Fruit fly (Drosophila melanogaster) whole organism, embryonic: Measurements from ENCODE around the gene CG14082.

ENCODE experiments used
- Ada2b ChIP-seq: fragments of 200-800 bp; sonication (Bioruptor generic); IDR thresholded peaks from 2 replicates; pipeline ENCODE4 v1.3.6; 2022; ENCODE audit warnings: missing biosample characterization, missing genetic modification characterization
- CG10209 ChIP-seq: fragments of 200-800 bp; sonication (Bioruptor generic); optimal IDR thresholded peaks from 3 replicates; lab custom pipeline; 2017; ENCODE audit warnings: missing biosample characterization, mild to moderate bottlenecking, missing genetic modification characterization, missing genetic modification reagents
- CG10979 ChIP-seq: fragments of 200-800 bp; sonication (Bioruptor generic); optimal IDR thresholded peaks from 2 replicates; lab custom pipeline; 2018; ENCODE audit warnings: missing biosample characterization, mild to moderate bottlenecking, missing genetic modification characterization, moderate library complexity
- CG11093 ChIP-seq: fragments of 200-800 bp; sonication (Bioruptor generic); IDR thresholded peaks from 3 replicates; pipeline ENCODE4 v1.3.6; 2022; ENCODE audit warnings: missing biosample characterization, missing genetic modification characterization
- CG12236 ChIP-seq: fragments of 200-800 bp; sonication (Bioruptor generic); optimal IDR thresholded peaks from 2 replicates; lab custom pipeline; 2016; ENCODE audit warnings: missing biosample characterization, missing genetic modification characterization
- CG15479 ChIP-seq: fragments of 200-800 bp; sonication (Bioruptor generic); optimal IDR thresholded peaks from 3 replicates; lab custom pipeline; 2019; ENCODE audit warnings: missing biosample characterization, mild to moderate bottlenecking, missing genetic modification characterization, moderate library complexity
- CG1603 ChIP-seq: fragments of 200-800 bp; sonication (Bioruptor generic); optimal IDR thresholded peaks from 2 replicates; lab custom pipeline; 2019; ENCODE audit warnings: missing biosample characterization, mild to moderate bottlenecking, missing genetic modification characterization, moderate library complexity
- CG16815 ChIP-seq: fragments of 200-800 bp; sonication (Bioruptor generic); optimal IDR thresholded peaks from 3 replicates; lab custom pipeline; 2017; ENCODE audit warnings: missing biosample characterization, mild to moderate bottlenecking, missing genetic modification characterization
- CG17186 ChIP-seq: fragments of 200-800 bp; sonication (Bioruptor generic); optimal IDR thresholded peaks from 3 replicates; lab custom pipeline; 2017; ENCODE audit warnings: missing biosample characterization, missing genetic modification reagents, missing genetic modification characterization
- CG2116 ChIP-seq: fragments of 200-800 bp; sonication (Bioruptor generic); optimal IDR thresholded peaks from 3 replicates; lab custom pipeline; 2018; ENCODE audit warnings: missing biosample characterization, mild to moderate bottlenecking, missing genetic modification characterization
- CG2202 ChIP-seq: fragments of 200-800 bp; sonication (Bioruptor generic); optimal IDR thresholded peaks from 2 replicates; lab custom pipeline; 2018; ENCODE audit warnings: missing biosample characterization, mild to moderate bottlenecking, missing genetic modification characterization
- CG2889 ChIP-seq: fragments of 200-800 bp; sonication (Bioruptor generic); IDR thresholded peaks from 3 replicates; pipeline ENCODE4 v1.3.6; 2022; ENCODE audit warnings: missing biosample characterization, missing genetic modification characterization
- CG30431 ChIP-seq: fragments of 200-800 bp; sonication (Bioruptor generic); optimal IDR thresholded peaks from 2 replicates; lab custom pipeline; 2017; ENCODE audit warnings: missing biosample characterization, missing genetic modification characterization
- CG31224 ChIP-seq: fragments of 200-800 bp; sonication (Bioruptor generic); IDR thresholded peaks from 2 replicates; pipeline ENCODE4 v1.3.6; 2022; ENCODE audit warnings: missing biosample characterization, missing genetic modification characterization
- CG6254 ChIP-seq: fragments of 200-800 bp; sonication (Bioruptor generic); optimal IDR thresholded peaks from 3 replicates; lab custom pipeline; 2017; ENCODE audit warnings: mild to moderate bottlenecking, missing biosample characterization, missing genetic modification reagents, missing genetic modification characterization
- CG6683 ChIP-seq: fragments of 200-800 bp; sonication (Bioruptor generic); optimal IDR thresholded peaks from 2 replicates; lab custom pipeline; 2017; ENCODE audit warnings: missing biosample characterization, mild to moderate bottlenecking, missing genetic modification characterization, missing genetic modification reagents
- CG8944 ChIP-seq: fragments of 200-800 bp; sonication (Bioruptor generic); optimal IDR thresholded peaks from 3 replicates; lab custom pipeline; 2016; ENCODE audit warnings: missing biosample characterization, missing genetic modification characterization
- CHES-1-like ChIP-seq: fragments of 200-800 bp; sonication (Bioruptor generic); optimal IDR thresholded peaks from 2 replicates; lab custom pipeline; 2016; ENCODE audit warnings: missing biosample characterization, missing genetic modification characterization
- Eip74EF ChIP-seq, 2 experiments: fragments of 200-800 bp in 1 of 2; fragments of >200 bp in 1 of 2; sonication (Bioruptor generic) in 1 of 2; optimal IDR thresholded peaks; 2 replicates each; lab custom pipeline; 2017 to 2019; ENCODE audit warnings: missing biosample characterization in 2 of 2, missing genetic modification characterization in 2 of 2, mild to moderate bottlenecking in 1 of 2, moderate library complexity in 1 of 2
- Ets97D ChIP-seq: fragments of 200-800 bp; sonication (Bioruptor generic); optimal IDR thresholded peaks from 3 replicates; lab custom pipeline; 2016; ENCODE audit warnings: missing biosample characterization, missing genetic modification characterization
- H2.0 ChIP-seq: fragments of 200-800 bp; sonication (Bioruptor generic); IDR thresholded peaks from 2 replicates; pipeline ENCODE4 v1.3.6; 2022; ENCODE audit warnings: missing biosample characterization, missing genetic modification characterization
- Kr ChIP-seq: fragments of 200-800 bp; sonication (Bioruptor generic); optimal IDR thresholded peaks from 2 replicates; lab custom pipeline; 2017; ENCODE audit warnings: missing biosample characterization, mild to moderate bottlenecking, missing genetic modification characterization
- Rfx ChIP-seq: fragments of 200-800 bp; sonication (Bioruptor generic); IDR thresholded peaks from 2 replicates; pipeline ENCODE4 v1.3.6; 2022; ENCODE audit warnings: missing biosample characterization, missing genetic modification characterization
- Sry-δ ChIP-seq: fragments of 200-800 bp; sonication (Bioruptor generic); optimal IDR thresholded peaks from 2 replicates; lab custom pipeline; 2016; ENCODE audit warnings: missing biosample characterization, missing genetic modification characterization
- cad ChIP-seq: fragments of >200 bp; optimal IDR thresholded peaks from 2 replicates; lab custom pipeline; 2017; ENCODE audit warnings: missing biosample characterization, missing genetic modification characterization
- ci ChIP-seq: fragments of 200-800 bp; sonication (Bioruptor generic); IDR thresholded peaks from 3 replicates; pipeline ENCODE4 v1.3.6; 2022; ENCODE audit warnings: missing biosample characterization, missing genetic modification characterization
- corto ChIP-seq: fragments of 200-800 bp; sonication (Bioruptor generic); optimal IDR thresholded peaks from 2 replicates; lab custom pipeline; 2016; ENCODE audit warnings: missing biosample characterization, mild to moderate bottlenecking, missing genetic modification characterization, moderate library complexity
- crol ChIP-seq: fragments of 200-800 bp; sonication (Bioruptor generic); IDR thresholded peaks from 2 replicates; pipeline ENCODE4 v1.3.6; 2022; ENCODE audit warnings: missing biosample characterization, missing genetic modification characterization
- cwo ChIP-seq: fragments of 200-800 bp; sonication (Bioruptor generic); optimal IDR thresholded peaks from 3 replicates; lab custom pipeline; 2017; ENCODE audit warnings: missing biosample characterization, missing genetic modification characterization, mild to moderate bottlenecking, moderate library complexity, missing genetic modification reagents
- emc ChIP-seq: fragments of 200-800 bp; sonication (Bioruptor generic); optimal IDR thresholded peaks from 2 replicates; lab custom pipeline; 2016; ENCODE audit warnings: missing biosample characterization, missing genetic modification characterization
- ems ChIP-seq: fragments of 200-800 bp; sonication (Bioruptor generic); optimal IDR thresholded peaks from 3 replicates; lab custom pipeline; 2016; ENCODE audit warnings: missing biosample characterization, missing genetic modification characterization
- en ChIP-seq: fragments of 200-800 bp; sonication (Bioruptor generic); optimal IDR thresholded peaks from 2 replicates; lab custom pipeline; 2016; ENCODE audit warnings: missing biosample characterization, missing genetic modification characterization
- fd102C ChIP-seq: fragments of 200-800 bp; sonication (Bioruptor generic); optimal IDR thresholded peaks from 2 replicates; lab custom pipeline; 2018; ENCODE audit warnings: missing biosample characterization, mild to moderate bottlenecking, missing genetic modification characterization, moderate library complexity
- fd3F ChIP-seq: fragments of 200-800 bp; sonication (Bioruptor generic); optimal IDR thresholded peaks from 2 replicates; lab custom pipeline; 2018; ENCODE audit warnings: missing biosample characterization, mild to moderate bottlenecking, missing genetic modification characterization, moderate library complexity
- gem ChIP-seq: fragments of 200-800 bp; sonication (Bioruptor generic); optimal IDR thresholded peaks from 2 replicates; lab custom pipeline; 2019; ENCODE audit warnings: missing biosample characterization, mild to moderate bottlenecking, missing genetic modification characterization, moderate library complexity
- grn ChIP-seq: fragments of 200-800 bp; sonication (Bioruptor generic); optimal IDR thresholded peaks from 3 replicates; lab custom pipeline; 2017; ENCODE audit warnings: missing biosample characterization, missing genetic modification characterization
- hbn ChIP-seq: fragments of 200-800 bp; sonication (Bioruptor generic); IDR thresholded peaks from 2 replicates; pipeline ENCODE4 v1.3.6; 2022; ENCODE audit warnings: missing biosample characterization, missing genetic modification characterization; ENCODE audit not compliant: partially characterized antibody
- ken ChIP-seq: fragments of 200-800 bp; sonication (Bioruptor generic); IDR thresholded peaks from 3 replicates; pipeline ENCODE4 v1.3.6; 2022; ENCODE audit warnings: missing biosample characterization, missing genetic modification characterization
- knrl ChIP-seq: fragments of 200-800 bp; sonication (Bioruptor generic); IDR thresholded peaks from 3 replicates; pipeline ENCODE4 v1.3.6; 2022; ENCODE audit warnings: missing biosample characterization, missing genetic modification characterization; ENCODE audit not compliant: partially characterized antibody
- lmd ChIP-seq: fragments of 200-800 bp; sonication (Bioruptor generic); IDR thresholded peaks from 2 replicates; pipeline ENCODE4 v1.3.6; 2022; ENCODE audit warnings: missing biosample characterization, missing genetic modification characterization
- nom ChIP-seq: fragments of 200-800 bp; sonication (Bioruptor generic); optimal IDR thresholded peaks from 2 replicates; lab custom pipeline; 2017; ENCODE audit warnings: missing biosample characterization, missing genetic modification characterization, mild to moderate bottlenecking, moderate library complexity, missing genetic modification reagents
- odd ChIP-seq: fragments of 200-800 bp; sonication (Bioruptor generic); optimal IDR thresholded peaks from 2 replicates; lab custom pipeline; 2017; ENCODE audit warnings: missing biosample characterization, mild to moderate bottlenecking, missing genetic modification characterization
- pros ChIP-seq: fragments of 200-800 bp; sonication (Bioruptor generic); optimal IDR thresholded peaks from 3 replicates; lab custom pipeline; 2019; ENCODE audit warnings: missing biosample characterization, mild to moderate bottlenecking, missing genetic modification characterization, moderate library complexity
- rib ChIP-seq: fragments of 200-800 bp; sonication (Bioruptor generic); IDR thresholded peaks from 2 replicates; pipeline ENCODE4 v1.3.6; 2022; ENCODE audit warnings: missing biosample characterization, missing genetic modification characterization
- shn ChIP-seq: fragments of 200-800 bp; sonication (Bioruptor generic); optimal IDR thresholded peaks from 3 replicates; lab custom pipeline; 2016; ENCODE audit warnings: missing biosample characterization, missing genetic modification characterization
- stwl ChIP-seq: fragments of 200-800 bp; sonication (Bioruptor generic); optimal IDR thresholded peaks from 3 replicates; lab custom pipeline; 2018; ENCODE audit warnings: missing biosample characterization, mild to moderate bottlenecking, missing genetic modification characterization, moderate library complexity
- tgo ChIP-seq: fragments of 200-800 bp; sonication (Bioruptor generic); IDR thresholded peaks from 3 replicates; pipeline ENCODE4 v1.3.6; 2022; ENCODE audit warnings: missing biosample characterization, missing genetic modification characterization
- unpg ChIP-seq: fragments of 200-800 bp; sonication (Bioruptor generic); optimal IDR thresholded peaks from 3 replicates; lab custom pipeline; 2018; ENCODE audit warnings: missing biosample characterization, mild to moderate bottlenecking, missing genetic modification characterization, moderate library complexity
- zf30C ChIP-seq: fragments of 200-800 bp; sonication (Bioruptor generic); optimal IDR thresholded peaks from 3 replicates; lab custom pipeline; 2018; ENCODE audit warnings: missing biosample characterization, mild to moderate bottlenecking, missing genetic modification characterization

Gene CG14082

DNA sequence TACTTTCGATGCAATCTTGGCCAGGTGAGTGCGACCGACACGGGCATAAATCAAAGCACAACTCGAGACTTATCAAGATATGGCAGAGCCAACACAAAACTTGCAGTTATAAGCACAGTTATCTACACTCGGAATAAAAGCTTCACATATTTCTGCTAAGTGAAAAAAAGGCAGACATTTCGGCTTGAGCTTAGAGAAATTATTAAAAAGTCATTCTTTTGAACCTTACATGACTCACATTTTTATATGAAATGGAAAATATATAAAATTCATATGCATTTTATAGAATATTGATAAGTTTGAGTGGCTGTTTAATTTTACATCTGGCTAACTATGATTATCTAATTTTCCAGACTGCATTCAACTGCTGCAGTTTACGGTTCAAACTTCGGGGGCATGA lies 43.3 kb upstream of the CG14082 start:
- TF ChIP-seq grn (GFP tag; lab: Kevin White, UChicago), result peak; percentile 15
- no peak for TF ChIP-seq CG17186 (GFP tag; lab: Kevin White, UChicago)
- TF ChIP-seq gem, result peak; percentile 5
- TF ChIP-seq unpg (GFP tag; lab: Kevin White, UChicago), result peak; percentile 2
- TF ChIP-seq CG2202 (tag; lab: Kevin White, UChicago), result no peak

DNA sequence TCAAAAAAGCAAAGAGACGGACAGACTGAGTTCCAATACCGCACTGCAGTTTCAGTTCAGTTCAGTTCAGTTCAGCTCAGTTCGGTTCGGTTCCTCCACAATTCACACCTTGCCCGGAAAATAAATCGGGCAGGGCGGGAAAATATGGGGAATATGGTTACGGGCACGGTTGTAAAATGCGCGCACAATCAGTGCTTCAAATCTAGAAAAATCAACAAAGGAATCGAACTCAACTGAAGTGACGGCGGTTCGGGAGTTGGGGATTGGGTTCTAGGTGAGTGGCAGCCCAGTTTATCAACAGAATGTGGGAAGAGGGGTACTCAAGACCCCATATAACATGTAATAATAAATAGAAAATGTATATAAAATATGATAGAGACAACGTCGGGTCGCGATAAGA lies 42.3 kb upstream of the CG14082 start:
- TF ChIP-seq Kr (GFP tag; lab: Kevin White, UChicago), result peak; percentile 57
- TF ChIP-seq H2.0 (GFP tag; lab: Robert Waterston, UW), result no peak
- TF ChIP-seq cwo (GFP tag; lab: Kevin White, UChicago), result no peak
- no peak for TF ChIP-seq CG16815 (GFP tag; lab: Kevin White, UChicago)
- no peak for TF ChIP-seq CG30431 (GFP tag; lab: Kevin White, UChicago)
- no peak for TF ChIP-seq stwl (tag; lab: Kevin White, UChicago)
- TF ChIP-seq fd3F, result no peak
- TF ChIP-seq en (GFP tag; lab: Kevin White, UChicago), result no peak
- no peak for TF ChIP-seq CG15479 (GFP tag; lab: Kevin White, UChicago)
- TF ChIP-seq ken, result no peak
- TF ChIP-seq ci (GFP tag; lab: Robert Waterston, UW), result 0 out of 3 replicates have a peak, but pooled peaks have one; percentile 23
- TF ChIP-seq hbn (GFP tag; lab: Robert Waterston, UW), result no peak
- peak; percentile 21 for TF ChIP-seq CG10209 (GFP tag; lab: Kevin White, UChicago)
- TF ChIP-seq cad (GFP tag; lab: Kevin White, UChicago), result peak; percentile 0
- TF ChIP-seq rib (GFP tag; lab: Robert Waterston, UW), result no peak
- no peak for TF ChIP-seq zf30C (GFP tag; lab: Kevin White, UChicago)
- no peak for TF ChIP-seq tgo (GFP tag; lab: Robert Waterston, UW)
- TF ChIP-seq odd (GFP tag; lab: Kevin White, UChicago), result no peak
- no peak for TF ChIP-seq nom (GFP tag; lab: Kevin White, UChicago)
- no peak for TF ChIP-seq CG2889
- peak; percentile 6 for TF ChIP-seq CG2116 (GFP tag; lab: Kevin White, UChicago)
- TF ChIP-seq Ets97D (GFP tag; lab: Kevin White, UChicago), result no peak
- TF ChIP-seq emc (GFP tag; lab: Kevin White, UChicago), result no peak
- TF ChIP-seq CG10979 (tag; lab: Kevin White, UChicago), result no peak
- TF ChIP-seq CG6683 (GFP tag; lab: Kevin White, UChicago), result no peak
- no peak for TF ChIP-seq CG12236 (GFP tag; lab: Kevin White, UChicago)
- TF ChIP-seq CHES-1-like (GFP tag; lab: Kevin White, UChicago), result no peak
- no peak for TF ChIP-seq lmd (GFP tag; lab: Robert Waterston, UW)
- TF ChIP-seq crol (GFP tag; lab: Robert Waterston, UW), result peak; percentile 52; the same call in 1 of the 2 replicates
- TF ChIP-seq pros (GFP tag; lab: Kevin White, UChicago), result peak; percentile 3
- no peak for TF ChIP-seq corto
- TF ChIP-seq shn (GFP tag; lab: Kevin White, UChicago), result no peak
- TF ChIP-seq CG2202 (tag; lab: Kevin White, UChicago), result peak; percentile 5
- TF ChIP-seq ems, result no peak
- TF ChIP-seq Rfx (GFP tag; lab: Robert Waterston, UW), result no peak
- no peak for TF ChIP-seq fd102C
- TF ChIP-seq Eip74EF (GFP tag; optimal IDR thresholded peaks at IDR 0.05; lab: Kevin White, UChicago), result no peak
- no peak for TF ChIP-seq knrl (GFP tag; lab: Robert Waterston, UW)
- no peak for TF ChIP-seq Ada2b (GFP tag; lab: Robert Waterston, UW)
- TF ChIP-seq Sry-δ, result no peak
- TF ChIP-seq CG6254 (GFP tag; lab: Kevin White, UChicago), result peak; percentile 16
- TF ChIP-seq CG1603 (tag; lab: Kevin White, UChicago), result peak; percentile 8
- TF ChIP-seq CG8944 (GFP tag; lab: Kevin White, UChicago), result no peak
- no peak for TF ChIP-seq CG11093 (GFP tag; lab: Robert Waterston, UW)
- no peak for TF ChIP-seq CG31224 (GFP tag; lab: Robert Waterston, UW)
